Fruit fly (Drosophila melanogaster) whole organism: ENCODE results near the gene CG16775.

Source experiments
- Dll ChIP-seq: fragments of >200 bp; optimal IDR thresholded peaks from 2 replicates; lab custom pipeline; 2017
- pan ChIP-seq: fragments of >200 bp; optimal IDR thresholded peaks from 2 replicates; lab custom pipeline; 2017

- no peak for TF ChIP-seq pan (lab: Kevin White, UChicago)
- no peak for TF ChIP-seq Dll (lab: Kevin White, UChicago)
Measured at dm6 chr3L:17935032-17935431, 48.6 kb upstream of the CG16775 start.
